Worm (Caenorhabditis elegans): ENCODE data around the gene T10B10.4.

T10B10.4 gene

DNA sequence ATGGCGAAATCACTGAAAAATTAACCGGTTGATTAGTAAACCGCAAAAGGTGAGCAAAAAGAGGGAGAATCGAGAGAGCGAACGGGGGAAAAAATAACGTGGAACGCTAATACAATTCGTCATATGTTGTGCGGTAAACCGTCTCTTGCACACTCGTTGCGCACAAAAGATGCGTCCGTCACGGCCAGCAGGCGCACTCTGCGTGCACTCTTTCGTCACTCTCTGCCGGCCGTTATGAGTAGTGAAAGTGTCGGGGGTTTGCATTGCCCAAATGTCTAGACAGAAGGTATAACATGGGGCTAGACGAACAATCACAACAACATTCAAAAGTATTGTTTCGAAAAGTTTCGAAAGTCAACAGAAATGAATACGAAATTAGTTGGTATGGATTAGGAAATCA, 8.5 kb upstream of the T10B10.4 start, which contains the start of gene pkhm-2 (continued):
- TF ChIP-seq pax-1 (tag; optimal IDR thresholded peaks at IDR 0.05) = peak; percentile 8
- TF ChIP-seq lin-11 (tag; optimal IDR thresholded peaks at IDR 0.05) = no peak
- no peak for TF ChIP-seq C38D4.7 (GFP tag; optimal IDR thresholded peaks at IDR 0.05)
- peak; percentile 28 for TF ChIP-seq syd-9 (tag; optimal IDR thresholded peaks at IDR 0.05)
- TF ChIP-seq ahr-1 (tag; optimal IDR thresholded peaks at IDR 0.05) = peak; percentile 7
- peak; percentile 59 for TF ChIP-seq nfya-1 (tag; optimal IDR thresholded peaks at IDR 0.05)
- TF ChIP-seq zip-5 (tag; optimal IDR thresholded peaks at IDR 0.05) = peak; percentile 1
- no peak for TF ChIP-seq ets-4 (tag; optimal IDR thresholded peaks at IDR 0.05)
- TF ChIP-seq pqm-1 (tag; optimal IDR thresholded peaks at IDR 0.05) = no peak
- peak; percentile 71 for TF ChIP-seq ceh-31 (tag; optimal IDR thresholded peaks at IDR 0.05)
- TF ChIP-seq dmd-4 (tag; optimal IDR thresholded peaks at IDR 0.05; ENCODE audit: borderline replicate concordance) = peak; percentile 36
- peak; percentile 27 for TF ChIP-seq K09A11.1 (tag; optimal IDR thresholded peaks at IDR 0.05; ENCODE audit: insufficient read depth)
- peak; percentile 75 for TF ChIP-seq ceh-34 (tag; optimal IDR thresholded peaks at IDR 0.05)
- no peak for TF ChIP-seq hlh-13 (GFP tag; optimal IDR thresholded peaks at IDR 0.05)
- TF ChIP-seq gmeb-2 (tag; optimal IDR thresholded peaks at IDR 0.05) = peak; percentile 38
- no peak for TF ChIP-seq elt-4 (tag; optimal IDR thresholded peaks at IDR 0.05)
- TF ChIP-seq pag-3 (tag; optimal IDR thresholded peaks at IDR 0.05; ENCODE audit: borderline replicate concordance) = no peak
- peak; percentile 31 for TF ChIP-seq ceh-6 (GFP tag; optimal IDR thresholded peaks at IDR 0.05)
- TF ChIP-seq ref-2 (tag; optimal IDR thresholded peaks at IDR 0.05) = peak; percentile 78
- peak; percentile 62 for TF ChIP-seq rnt-1 (tag; optimal IDR thresholded peaks at IDR 0.05)
- TF ChIP-seq elt-2 (tag; optimal IDR thresholded peaks at IDR 0.05) = peak; percentile 62
- TF ChIP-seq che-1 (tag; optimal IDR thresholded peaks at IDR 0.05) = peak; percentile 41
- TF ChIP-seq sox-2 (GFP tag; IDR thresholded peaks at IDR 0.05) = no peak
- TF ChIP-seq hlh-6 (tag; optimal IDR thresholded peaks at IDR 0.05) = no peak
- TF ChIP-seq hlh-8 (tag; optimal IDR thresholded peaks at IDR 0.05) = no peak
- TF ChIP-seq unc-86 (tag; optimal IDR thresholded peaks at IDR 0.05) = no peak
- no peak for TF ChIP-seq npax-4 (tag; optimal IDR thresholded peaks at IDR 0.05)
- no peak for TF ChIP-seq hlh-15 (tag; optimal IDR thresholded peaks at IDR 0.05)
- peak; percentile 80 for TF ChIP-seq ceh-18 (tag; optimal IDR thresholded peaks at IDR 0.05)
- TF ChIP-seq ztf-16 (tag; optimal IDR thresholded peaks at IDR 0.05) = peak; percentile 62
- no peak for TF ChIP-seq unc-3 (GFP tag; conservative IDR thresholded peaks at IDR 0.05)
- TF ChIP-seq unc-3 (tag; optimal IDR thresholded peaks at IDR 0.05) = no peak
- TF ChIP-seq ceh-2 (tag; optimal IDR thresholded peaks at IDR 0.05) = peak; percentile 18
- TF ChIP-seq mec-3 (tag; optimal IDR thresholded peaks at IDR 0.05; ENCODE audit: borderline replicate concordance) = peak; percentile 53

DNA sequence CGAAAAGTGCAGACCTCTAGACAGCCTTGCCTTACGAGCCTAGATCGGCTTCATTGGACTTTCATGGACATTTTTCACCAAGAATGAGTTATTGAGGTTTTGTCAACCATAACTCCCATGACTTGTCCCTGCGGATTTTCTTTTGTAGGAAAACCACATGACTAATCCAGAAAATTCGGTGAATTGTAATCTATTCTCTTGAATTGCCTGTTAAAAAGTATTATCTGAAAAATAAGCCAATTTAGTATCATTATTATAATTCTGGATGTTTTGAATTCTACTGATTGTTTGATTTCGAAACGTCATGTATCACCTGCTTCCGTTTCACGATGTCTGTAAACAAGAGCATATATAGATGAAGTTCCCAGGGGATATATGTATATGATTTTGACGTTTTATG, 1.4 kb upstream of the T10B10.4 start:
- TF ChIP-seq unc-3 (GFP tag; conservative IDR thresholded peaks at IDR 0.05) (no peak), unc-3 (tag; optimal IDR thresholded peaks at IDR 0.05) (no peak), ref-2 (tag; optimal IDR thresholded peaks at IDR 0.05) (no peak), pag-3 (tag; optimal IDR thresholded peaks at IDR 0.05; ENCODE audit: borderline replicate concordance) (no peak), pqm-1 (tag; optimal IDR thresholded peaks at IDR 0.05) (no peak), ttx-3 (tag; optimal IDR thresholded peaks at IDR 0.05) (no peak), madf-2 (tag; optimal IDR thresholded peaks at IDR 0.05) (no peak)

DNA sequence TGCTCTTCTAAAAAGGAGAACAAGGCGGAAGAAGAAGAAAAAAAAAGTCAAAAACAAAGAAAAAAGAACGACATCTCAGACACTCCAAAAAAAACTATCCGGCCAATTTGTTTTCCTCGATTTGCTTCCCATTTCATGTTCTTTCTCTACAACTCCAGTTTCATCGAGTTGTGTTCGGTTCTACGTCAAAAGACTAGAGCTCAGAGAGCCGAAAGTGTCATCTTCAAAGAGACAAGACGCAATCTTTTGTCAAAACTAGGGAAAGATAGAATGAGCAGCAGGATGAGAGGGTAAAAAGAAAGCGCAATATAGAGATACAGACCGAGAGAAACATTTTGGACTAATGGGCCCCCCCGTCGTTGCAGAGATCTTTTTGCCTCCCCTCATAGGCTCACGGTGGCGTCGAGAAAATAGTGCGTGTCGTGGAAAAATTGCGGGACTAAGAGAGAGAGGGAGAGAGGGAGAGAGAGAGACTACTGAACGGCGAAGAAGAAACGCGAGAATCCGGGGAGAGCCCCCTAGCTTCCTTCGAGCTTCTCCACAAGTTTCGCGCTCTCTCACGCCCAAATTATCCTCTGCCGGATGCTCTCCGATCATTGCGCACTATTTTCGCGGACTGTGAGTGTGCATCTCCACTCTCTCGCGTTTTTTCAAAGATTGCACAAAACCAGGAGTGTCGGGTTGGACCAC, 792 bp upstream of the T10B10.4 start:
- TF ChIP-seq ceh-22 (tag; optimal IDR thresholded peaks at IDR 0.05) (no peak), lim-6 (tag; optimal IDR thresholded peaks at IDR 0.05) (peak; percentile 8), ceh-6 (GFP tag; optimal IDR thresholded peaks at IDR 0.05) (no peak), hlh-8 (tag; optimal IDR thresholded peaks at IDR 0.05) (peak; percentile 22), sox-4 (tag; optimal IDR thresholded peaks at IDR 0.05) (no peak), che-1 (tag; optimal IDR thresholded peaks at IDR 0.05) (no peak), tbx-2 (tag; optimal IDR thresholded peaks at IDR 0.05) (peak; percentile 74), zip-5 (tag; optimal IDR thresholded peaks at IDR 0.05) (no peak), fkh-10 (GFP tag; optimal IDR thresholded peaks at IDR 0.05) (no peak), ama-1 (optimal IDR thresholded peaks at IDR 0.05) (no peak), nhr-232 (tag; optimal IDR thresholded peaks at IDR 0.05) (no peak), ahr-1 (tag; optimal IDR thresholded peaks at IDR 0.05) (no peak), K02D7.2 (tag; optimal IDR thresholded peaks at IDR 0.05) (no peak), sox-2 (GFP tag; IDR thresholded peaks at IDR 0.05) (no peak), unc-86 (tag; optimal IDR thresholded peaks at IDR 0.05) (no peak), hlh-15 (tag; optimal IDR thresholded peaks at IDR 0.05) (no peak), dve-1 (tag; optimal IDR thresholded peaks at IDR 0.05) (no peak), pha-4 (tag; optimal IDR thresholded peaks at IDR 0.05) (no peak), fax-1 (tag; optimal IDR thresholded peaks at IDR 0.05) (no peak), ceh-18 (tag; optimal IDR thresholded peaks at IDR 0.05) (peak; percentile 94), hlh-13 (GFP tag; optimal IDR thresholded peaks at IDR 0.05) (no peak), pqm-1 (tag; optimal IDR thresholded peaks at IDR 0.05) (no peak), ceh-48 (tag; optimal IDR thresholded peaks at IDR 0.05) (no peak), pros-1 (tag; optimal IDR thresholded peaks at IDR 0.05) (no peak)
